Fruit fly (Drosophila melanogaster): Measurements from ENCODE around the gene CG8891.

The CG8891 gene

DNA sequence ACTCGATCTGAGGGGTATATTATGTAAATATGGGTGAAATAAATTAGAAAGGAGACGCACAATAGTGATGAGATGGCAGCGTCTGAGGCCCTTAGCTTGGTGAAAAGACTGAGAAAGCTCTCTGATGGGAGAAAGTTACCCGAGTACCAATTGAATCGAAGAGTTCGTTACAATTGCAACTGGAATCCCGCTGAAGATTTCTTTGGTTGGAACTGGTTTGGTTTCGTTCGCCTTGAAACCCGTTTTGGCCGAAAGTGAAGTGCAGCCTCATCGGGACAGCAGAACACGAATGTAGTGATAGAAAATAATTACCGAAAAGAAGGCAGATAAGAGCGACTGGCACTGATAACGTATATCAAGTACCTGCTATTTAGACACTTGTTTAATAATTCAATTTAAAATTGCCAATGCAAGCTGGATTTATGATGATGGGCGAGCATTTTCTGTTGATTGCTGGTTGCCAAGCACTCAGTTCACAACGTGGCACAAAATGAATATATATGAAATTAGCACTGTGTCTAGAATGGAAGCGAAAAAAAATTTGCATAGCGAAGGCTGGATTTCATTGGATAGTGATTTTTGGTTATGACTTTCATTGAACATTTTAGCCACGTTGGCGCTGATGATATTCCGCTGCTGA lies 17.2 kb upstream of the CG8891 start:
- TF ChIP-seq CG8478 (optimal IDR thresholded peaks at IDR 0.05) (no peak), EcR (GFP tag; optimal IDR thresholded peaks at IDR 0.05) (no peak), Dll (optimal IDR thresholded peaks at IDR 0.05) (no peak), usp (GFP tag; optimal IDR thresholded peaks at IDR 0.05) (no peak), pan (optimal IDR thresholded peaks at IDR 0.05) (no peak), psq (optimal IDR thresholded peaks at IDR 0.05) (no peak)

DNA sequence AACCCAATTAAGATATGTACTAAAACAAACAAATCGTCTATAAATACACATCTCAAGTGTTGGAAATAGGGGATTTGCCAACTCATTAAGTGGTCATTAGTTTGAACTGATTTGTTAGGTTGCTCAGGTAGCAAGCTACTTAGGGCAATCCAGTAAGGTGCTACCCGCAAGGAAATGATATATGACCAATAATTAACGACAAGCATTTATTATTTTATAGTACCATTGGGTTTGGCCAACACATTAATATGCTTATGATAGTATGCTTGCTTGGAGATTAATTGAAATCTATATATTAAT lies 16.6 kb upstream of the CG8891 start:
- no peak for TF ChIP-seq psq (optimal IDR thresholded peaks at IDR 0.05)
- no peak for TF ChIP-seq pan (optimal IDR thresholded peaks at IDR 0.05)

- TF ChIP-seq EcR (GFP tag; optimal IDR thresholded peaks at IDR 0.05) (no peak), pan (optimal IDR thresholded peaks at IDR 0.05) (no peak), Dll (optimal IDR thresholded peaks at IDR 0.05) (no peak), CG8478 (optimal IDR thresholded peaks at IDR 0.05) (no peak), psq (optimal IDR thresholded peaks at IDR 0.05) (no peak), usp (GFP tag; optimal IDR thresholded peaks at IDR 0.05) (no peak)
These were observed 16.0 kb upstream of the CG8891 start for dm6 chr2L:4995010-4995836.

DNA sequence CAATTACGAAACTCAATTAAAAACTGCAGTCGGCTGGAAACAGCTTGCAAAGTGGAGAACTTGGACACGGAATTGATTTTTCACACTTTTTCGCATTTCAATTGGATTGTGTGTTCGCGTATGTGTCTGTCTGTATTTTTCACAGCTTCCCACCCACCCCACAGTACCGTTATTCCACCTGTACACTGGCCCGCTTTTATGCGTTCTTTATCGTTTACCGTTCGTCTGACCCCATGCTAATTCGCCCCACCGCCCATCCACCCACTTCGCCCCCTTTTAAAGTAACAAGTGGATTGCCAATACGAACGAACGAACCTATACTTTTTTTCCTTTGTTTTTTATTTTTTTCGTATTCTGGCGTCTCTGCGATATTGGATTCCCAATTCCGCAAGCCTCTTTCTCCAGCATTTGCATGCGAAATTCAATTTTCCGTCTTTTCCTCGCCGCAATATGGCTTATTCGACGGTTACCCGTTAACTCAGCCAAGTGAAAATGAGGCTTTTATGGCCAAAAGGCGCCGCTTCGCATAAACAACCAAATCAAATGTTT lies 3.0 kb upstream of the CG8891 start:
- TF ChIP-seq usp (GFP tag; optimal IDR thresholded peaks at IDR 0.05) (no peak), EcR (GFP tag; optimal IDR thresholded peaks at IDR 0.05) (no peak), pan (optimal IDR thresholded peaks at IDR 0.05) (no peak), psq (optimal IDR thresholded peaks at IDR 0.05) (no peak), Dll (optimal IDR thresholded peaks at IDR 0.05) (no peak), CG8478 (optimal IDR thresholded peaks at IDR 0.05) (no peak)

- no peak for TF ChIP-seq EcR (GFP tag; optimal IDR thresholded peaks at IDR 0.05)
- no peak for TF ChIP-seq pan (optimal IDR thresholded peaks at IDR 0.05)
- no peak for TF ChIP-seq Dll (optimal IDR thresholded peaks at IDR 0.05)
- TF ChIP-seq psq (optimal IDR thresholded peaks at IDR 0.05) = no peak
- TF ChIP-seq CG8478 (optimal IDR thresholded peaks at IDR 0.05) = no peak
- TF ChIP-seq usp (GFP tag; optimal IDR thresholded peaks at IDR 0.05) = no peak
These were observed 2.2 kb upstream of the CG8891 start, which contains the start of the genes CG8892 and CG34126 for dm6 chr2L:4981278-4981966. TSS of gene CG8892 (minus strand) at chr2L:4981592. TSS of gene CG34126 (plus strand) at chr2L:4981614.

dm6 chr2L:4976988-4977551 lies 2.1 kb downstream of the CG8891 start, which contains the start of the genes Gmd and CG3792:
TSS of gene Gmd (minus strand) at chr2L:4977023.
TSS of gene CG3792 (plus strand) at chr2L:4977312.
- no peak for TF ChIP-seq psq (optimal IDR thresholded peaks at IDR 0.05)
- TF ChIP-seq CG8478 (optimal IDR thresholded peaks at IDR 0.05) = no peak
- TF ChIP-seq pan (optimal IDR thresholded peaks at IDR 0.05) = no peak
- TF ChIP-seq Dll (optimal IDR thresholded peaks at IDR 0.05) = no peak
- no peak for TF ChIP-seq EcR (GFP tag; optimal IDR thresholded peaks at IDR 0.05)
- no peak for TF ChIP-seq usp (GFP tag; optimal IDR thresholded peaks at IDR 0.05)

DNA sequence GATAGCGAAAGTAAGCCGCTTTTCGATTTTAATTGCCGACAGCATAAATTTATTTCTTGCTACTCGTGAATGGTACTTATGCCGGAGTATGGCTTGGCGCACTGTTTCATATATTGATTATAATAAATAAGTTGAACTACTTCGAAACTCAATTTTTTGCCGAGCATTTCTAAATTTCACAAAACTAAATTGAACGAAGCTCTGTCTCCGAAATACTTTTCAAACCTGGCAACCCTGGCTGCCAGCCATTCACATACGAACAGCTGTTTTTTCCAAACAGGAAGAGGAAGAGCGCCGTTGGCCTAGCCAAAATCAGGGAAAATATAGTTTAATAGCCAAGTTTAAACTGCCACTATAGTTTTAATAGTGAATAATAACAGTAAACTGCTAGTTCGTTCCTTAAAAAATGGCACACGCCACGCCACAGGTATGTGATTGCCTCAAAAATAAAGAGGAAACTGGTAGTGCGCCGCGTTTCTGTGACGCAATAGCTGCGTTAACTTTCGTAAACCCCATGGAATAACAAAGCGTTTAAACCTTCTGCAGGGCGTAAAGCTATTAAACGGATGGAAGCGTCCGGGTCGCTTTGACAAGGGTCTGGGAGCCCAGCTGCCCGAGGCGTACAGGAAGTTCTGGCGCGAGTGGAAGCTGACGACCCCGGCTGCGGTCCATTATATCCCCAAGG lies 5.3 kb downstream of the CG8891 start, which contains the start of gene mRpL28:
Gene mRpL28 (plus strand): TSS at position 246 of the 685 bp plus-strand sequence.
- no peak for TF ChIP-seq psq (optimal IDR thresholded peaks at IDR 0.05)
- no peak for TF ChIP-seq usp (GFP tag; optimal IDR thresholded peaks at IDR 0.05)
- TF ChIP-seq CG8478 (optimal IDR thresholded peaks at IDR 0.05) = no peak
- no peak for TF ChIP-seq Dll (optimal IDR thresholded peaks at IDR 0.05)
- TF ChIP-seq pan (optimal IDR thresholded peaks at IDR 0.05) = no peak
- no peak for TF ChIP-seq EcR (GFP tag; optimal IDR thresholded peaks at IDR 0.05)

dm6 chr2L:4971329-4971798 lies 7.8 kb downstream of the CG8891 start, which contains the start of gene CG14043:
TSS of gene CG14043 (plus strand) at chr2L:4971702.
- TF ChIP-seq Dll (optimal IDR thresholded peaks at IDR 0.05) (no peak), usp (GFP tag; optimal IDR thresholded peaks at IDR 0.05) (no peak), pan (optimal IDR thresholded peaks at IDR 0.05) (no peak), EcR (GFP tag; optimal IDR thresholded peaks at IDR 0.05) (no peak), psq (optimal IDR thresholded peaks at IDR 0.05) (no peak), CG8478 (optimal IDR thresholded peaks at IDR 0.05) (no peak)

DNA sequence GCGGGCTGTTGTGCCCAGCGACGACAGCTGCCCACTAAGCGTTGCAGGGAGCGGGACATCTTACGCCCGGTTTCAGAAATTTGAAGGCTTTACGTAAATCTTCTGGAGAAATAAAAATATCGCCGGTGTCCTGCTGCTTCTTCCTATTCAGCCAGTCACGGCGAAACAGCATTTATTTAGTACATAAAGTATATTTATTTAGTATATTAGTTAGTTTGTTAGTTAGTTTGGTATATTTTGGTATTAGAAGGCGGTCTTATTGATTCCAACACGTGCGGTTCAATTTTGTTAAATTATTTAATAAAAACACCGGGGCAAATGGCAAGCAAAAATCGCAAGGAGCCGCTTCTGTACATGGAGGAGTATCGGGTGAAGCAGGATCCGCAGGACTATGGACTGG lies 10.4 kb downstream of the CG8891 start, which contains the start of the genes Scox and Polr1C:
Gene Scox (minus strand): TSS at position 169 of the 400 bp plus-strand sequence.
Gene Polr1C (plus strand): TSS at position 238 of the 400 bp plus-strand sequence.
- no peak for TF ChIP-seq CG8478 (optimal IDR thresholded peaks at IDR 0.05)
- no peak for TF ChIP-seq Dll (optimal IDR thresholded peaks at IDR 0.05)
- TF ChIP-seq pan (optimal IDR thresholded peaks at IDR 0.05) = no peak
- no peak for TF ChIP-seq usp (GFP tag; optimal IDR thresholded peaks at IDR 0.05)

DNA sequence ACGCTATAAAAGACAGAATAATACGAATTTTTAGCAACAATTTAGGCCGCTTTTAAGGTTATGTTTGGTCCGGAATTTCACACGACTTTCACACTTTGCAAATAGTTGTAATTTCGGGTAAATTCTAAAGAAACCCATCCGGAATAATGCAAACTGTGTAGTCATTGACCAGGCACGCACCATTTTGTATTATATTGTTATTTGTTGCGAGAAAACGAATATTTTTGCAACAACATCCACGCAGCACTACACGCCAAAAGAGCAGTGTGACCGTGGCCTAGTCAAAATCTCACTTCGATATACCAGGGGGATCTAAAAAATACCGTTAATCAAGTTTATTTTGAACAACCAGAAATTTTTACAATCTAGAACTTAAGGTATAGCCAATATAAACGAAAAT lies 11.7 kb downstream of the CG8891 start, which contains the start of gene eIF3i:
Gene eIF3i (minus strand): TSS at position 265 of the 400 bp plus-strand sequence.
- no peak for TF ChIP-seq pan (optimal IDR thresholded peaks at IDR 0.05)

- TF ChIP-seq EcR (GFP tag; optimal IDR thresholded peaks at IDR 0.05) (no peak), usp (GFP tag; optimal IDR thresholded peaks at IDR 0.05) (no peak), CG8478 (optimal IDR thresholded peaks at IDR 0.05) (no peak), Dll (optimal IDR thresholded peaks at IDR 0.05) (no peak), pan (optimal IDR thresholded peaks at IDR 0.05) (no peak), psq (optimal IDR thresholded peaks at IDR 0.05) (no peak)
These were observed 13.3 kb downstream of the CG8891 start for dm6 chr2L:4965923-4966322.
